Worm (Caenorhabditis elegans) whole organism, L4 larva: ENCODE measurements around the gene F07C3.3.

Experiments used
- F26F4.8 ChIP-seq: fragments of 200-800 bp; sonication (Bioruptor generic); conservative IDR thresholded peaks from 2 replicates; pipeline ENCODE4 v1.3.6; 2022; ENCODE audit warnings: missing genetic modification characterization, missing compliant biosample characterization
- F37D6.2 ChIP-seq: sonication (generic microtip); optimal IDR thresholded peaks from 2 replicates; lab custom pipeline; 2016; ENCODE audit warnings: mild to moderate bottlenecking, missing genetic modification characterization, missing compliant biosample characterization
- R02D3.7 ChIP-seq: fragments of 150-350 bp; sonication (generic microtip); optimal IDR thresholded peaks from 3 replicates; lab custom pipeline; 2014; ENCODE audit warnings: missing biosample characterization, missing genetic modification characterization
- T26A8.4 ChIP-seq: fragments of 200-800 bp; sonication (Bioruptor generic); IDR thresholded peaks from 2 replicates; pipeline ENCODE4 v1.3.6; 2022; ENCODE audit warnings: missing genetic modification characterization, missing compliant biosample characterization
- Y105C5A.15 ChIP-seq: fragments of 200-800 bp; sonication (Bioruptor generic); IDR thresholded peaks from 2 replicates; pipeline ENCODE4 v1.3.6; 2022; ENCODE audit warnings: missing genetic modification characterization, missing compliant biosample characterization
- Y48G9A.11 ChIP-seq: fragments of 200-800 bp; sonication (Bioruptor generic); IDR thresholded peaks from 2 replicates; pipeline ENCODE4 v1.3.6; 2022; ENCODE audit warnings: missing genetic modification reagents, missing genetic modification characterization, missing compliant biosample characterization
- ama-1 ChIP-seq: fragments of 150-350 bp; optimal IDR thresholded peaks from 2 replicates; lab custom pipeline; 2014; ENCODE audit warnings: inconsistent platforms, mixed read lengths
- ceh-20 ChIP-seq: fragments of 200-800 bp; sonication (Bioruptor generic); IDR thresholded peaks from 2 replicates; pipeline ENCODE4 v1.3.6; 2022; ENCODE audit warnings: missing genetic modification reagents, missing genetic modification characterization, missing compliant biosample characterization
- ceh-28 ChIP-seq: fragments of 150-350 bp; optimal IDR thresholded peaks from 2 replicates; lab custom pipeline; 2014; ENCODE audit warnings: missing biosample characterization, missing genetic modification reagents, missing genetic modification characterization
- ceh-62 ChIP-seq: sonication (generic microtip); optimal IDR thresholded peaks from 2 replicates; lab custom pipeline; 2017; ENCODE audit warnings: missing biosample characterization, missing genetic modification characterization
- ceh-82 ChIP-seq: sonication (generic microtip); optimal IDR thresholded peaks from 2 replicates; lab custom pipeline; 2017; ENCODE audit warnings: missing biosample characterization, missing genetic modification characterization
- cey-2 ChIP-seq: sonication (generic microtip); optimal IDR thresholded peaks from 3 replicates; lab custom pipeline; 2017; ENCODE audit warnings: missing genetic modification characterization, mild to moderate bottlenecking, missing compliant biosample characterization, antibody characterized with exemption, borderline replicate concordance; ENCODE audit not compliant: insufficient read depth
- ctbp-1 ChIP-seq: fragments of 200-800 bp; sonication (Bioruptor generic); IDR thresholded peaks from 2 replicates; pipeline ENCODE4 v1.3.6; 2022; ENCODE audit warnings: missing genetic modification reagents, missing genetic modification characterization, missing compliant biosample characterization
- daf-16 ChIP-seq, 3 experiments: sonication (generic microtip); optimal IDR thresholded peaks; 2 replicates each; lab custom pipeline; 2016 to 2017; ENCODE audit warnings: missing genetic modification characterization in 3 of 3, missing genetic modification reagents in 3 of 3, mild to moderate bottlenecking in 2 of 3, missing compliant biosample characterization in 2 of 3, missing biosample characterization in 1 of 3, moderate library complexity in 1 of 3
- daf-8 ChIP-seq: fragments of 200-800 bp; sonication (Bioruptor generic); IDR thresholded peaks from 2 replicates; pipeline ENCODE4 v1.3.6; 2022; ENCODE audit warnings: missing genetic modification characterization, missing compliant biosample characterization
- dmd-6 ChIP-seq: fragments of 200-800 bp; sonication (Bioruptor generic); IDR thresholded peaks from 2 replicates; pipeline ENCODE4 v1.3.6; 2022; ENCODE audit warnings: missing genetic modification reagents, missing genetic modification characterization, missing compliant biosample characterization
- dmd-8 ChIP-seq: fragments of 200-800 bp; sonication (Bioruptor generic); IDR thresholded peaks from 2 replicates; pipeline ENCODE4 v1.3.6; 2022; ENCODE audit warnings: missing genetic modification characterization, missing compliant biosample characterization
- dpl-1 ChIP-seq: fragments of 150-350 bp; optimal IDR thresholded peaks from 2 replicates; lab custom pipeline; 2014; ENCODE audit warnings: missing biosample characterization, missing genetic modification reagents, missing genetic modification characterization
- duxl-1 ChIP-seq: sonication (generic microtip); optimal IDR thresholded peaks from 2 replicates; lab custom pipeline; 2016; ENCODE audit warnings: mild to moderate bottlenecking, missing genetic modification characterization, moderate library complexity, missing compliant biosample characterization; ENCODE audit not compliant: poor library complexity
- dve-1 ChIP-seq: sonication (generic microtip); optimal IDR thresholded peaks from 2 replicates; lab custom pipeline; 2017; ENCODE audit warnings: antibody characterized with exemption, mild to moderate bottlenecking, missing genetic modification characterization, missing compliant biosample characterization; ENCODE audit not compliant: insufficient read depth
- hif-1 ChIP-seq, 2 experiments: sonication (generic microtip); optimal IDR thresholded peaks; 2 replicates each; lab custom pipeline; 2016 to 2017; ENCODE audit warnings: missing compliant biosample characterization in 2 of 2, missing genetic modification characterization in 2 of 2, missing genetic modification reagents in 2 of 2, missing genotype in 2 of 2, mild to moderate bottlenecking in 1 of 2
- hlh-11 ChIP-seq: fragments of 200-800 bp; sonication (Bioruptor generic); optimal IDR thresholded peaks from 2 replicates; lab custom pipeline; 2018; ENCODE audit warnings: mild to moderate bottlenecking, missing genetic modification characterization, missing compliant biosample characterization
- hlh-30 ChIP-seq: sonication (generic microtip); optimal IDR thresholded peaks from 2 replicates; lab custom pipeline; 2017; ENCODE audit warnings: antibody characterized with exemption, mild to moderate bottlenecking, missing genetic modification characterization, missing compliant biosample characterization; ENCODE audit not compliant: insufficient read depth
- jun-1 ChIP-seq: fragments of 150-350 bp; optimal IDR thresholded peaks from 2 replicates; lab custom pipeline; 2014; ENCODE audit warnings: missing biosample characterization, missing genetic modification reagents, missing genetic modification characterization
- lim-7 ChIP-seq: fragments of 200-800 bp; sonication (Bioruptor generic); IDR thresholded peaks from 2 replicates; pipeline ENCODE4 v1.3.6; 2022; ENCODE audit warnings: missing genetic modification characterization, missing compliant biosample characterization
- lin-15B ChIP-seq: fragments of 150-350 bp; sonication (generic microtip); optimal IDR thresholded peaks from 3 replicates; lab custom pipeline; 2014; ENCODE audit warnings: missing biosample characterization, missing genetic modification characterization
- lin-29 ChIP-seq: fragments of 200-800 bp; sonication (Bioruptor generic); IDR thresholded peaks from 2 replicates; pipeline ENCODE4 v1.3.6; 2022; ENCODE audit warnings: missing genetic modification reagents, missing genetic modification characterization, missing compliant biosample characterization
- lin-39 ChIP-seq: fragments of 150-350 bp; optimal IDR thresholded peaks from 2 replicates; lab custom pipeline; 2014; ENCODE audit warnings: missing biosample characterization, missing genetic modification reagents, missing genetic modification characterization
- madf-9 ChIP-seq: fragments of 200-800 bp; sonication (Bioruptor generic); conservative IDR thresholded peaks from 2 replicates; pipeline ENCODE4 v1.3.6; 2022; ENCODE audit warnings: missing genetic modification reagents, missing genetic modification characterization, missing compliant biosample characterization
- mes-2 ChIP-seq: sonication (generic microtip); optimal IDR thresholded peaks from 2 replicates; lab custom pipeline; 2016; ENCODE audit warnings: missing genotype, mild to moderate bottlenecking, missing genetic modification characterization, missing compliant biosample characterization; ENCODE audit not compliant: poor library complexity, severe bottlenecking
- mxl-2 ChIP-seq: fragments of 200-800 bp; sonication (Bioruptor generic); conservative IDR thresholded peaks from 2 replicates; pipeline ENCODE4 v1.3.6; 2022; ENCODE audit warnings: missing genetic modification reagents, missing genetic modification characterization, missing compliant biosample characterization
- nhr-10 ChIP-seq: fragments of 150-350 bp; optimal IDR thresholded peaks from 2 replicates; lab custom pipeline; 2014; ENCODE audit warnings: missing biosample characterization, missing genetic modification characterization
- nhr-102 ChIP-seq: sonication (generic microtip); optimal IDR thresholded peaks from 2 replicates; lab custom pipeline; 2016; ENCODE audit warnings: mild to moderate bottlenecking, missing genetic modification characterization, moderate library complexity, missing compliant biosample characterization
- nhr-11 ChIP-seq: fragments of 150-350 bp; optimal IDR thresholded peaks from 2 replicates; lab custom pipeline; 2014; ENCODE audit warnings: missing biosample characterization, missing genetic modification characterization
- nhr-111 ChIP-seq: fragments of 200-800 bp; sonication (Bioruptor generic); optimal IDR thresholded peaks from 2 replicates; lab custom pipeline; 2018; ENCODE audit warnings: mild to moderate bottlenecking, missing genetic modification characterization, missing compliant biosample characterization
- nhr-237 ChIP-seq: sonication (generic microtip); optimal IDR thresholded peaks from 2 replicates; lab custom pipeline; 2017; ENCODE audit warnings: missing biosample characterization, missing genetic modification characterization
- nhr-28 ChIP-seq: fragments of 150-350 bp; optimal IDR thresholded peaks from 2 replicates; lab custom pipeline; 2014; ENCODE audit warnings: missing biosample characterization, missing genetic modification characterization
- nhr-48 ChIP-seq: sonication (generic microtip); optimal IDR thresholded peaks from 2 replicates; lab custom pipeline; 2016; ENCODE audit warnings: mild to moderate bottlenecking, missing genetic modification characterization, missing compliant biosample characterization
- nhr-6 ChIP-seq: fragments of 150-350 bp; optimal IDR thresholded peaks from 2 replicates; lab custom pipeline; 2014; ENCODE audit warnings: missing biosample characterization, missing genetic modification characterization
- nhr-77 ChIP-seq: fragments of 150-350 bp; optimal IDR thresholded peaks from 2 replicates; lab custom pipeline; 2014; ENCODE audit warnings: missing biosample characterization, missing genetic modification characterization
- pqm-1 ChIP-seq: sonication (generic microtip); optimal IDR thresholded peaks from 2 replicates; lab custom pipeline; 2017; ENCODE audit warnings: missing biosample characterization, missing genetic modification characterization
- rbr-2 ChIP-seq: sonication (generic microtip); optimal IDR thresholded peaks from 2 replicates; lab custom pipeline; 2016; ENCODE audit warnings: missing genotype, missing genetic modification characterization, missing compliant biosample characterization
- saeg-2 ChIP-seq: fragments of 200-800 bp; sonication (Bioruptor generic); IDR thresholded peaks from 2 replicates; pipeline ENCODE4 v1.3.6; 2022; ENCODE audit warnings: missing genetic modification reagents, missing genetic modification characterization, missing compliant biosample characterization
- skn-1 ChIP-seq: fragments of 150-350 bp; optimal IDR thresholded peaks from 2 replicates; lab custom pipeline; 2014; ENCODE audit warnings: missing biosample characterization, missing genetic modification characterization
- spr-1 ChIP-seq: sonication (generic microtip); optimal IDR thresholded peaks from 2 replicates; lab custom pipeline; 2016; ENCODE audit warnings: mild to moderate bottlenecking, missing genetic modification characterization, missing compliant biosample characterization
- spr-3 ChIP-seq: fragments of 200-800 bp; sonication (Bioruptor generic); optimal IDR thresholded peaks from 2 replicates; lab custom pipeline; 2018; ENCODE audit warnings: mild to moderate bottlenecking, missing genetic modification characterization, missing compliant biosample characterization
- unc-130 ChIP-seq: sonication (generic microtip); optimal IDR thresholded peaks from 2 replicates; lab custom pipeline; 2016; ENCODE audit warnings: missing genetic modification reagents, missing genetic modification characterization, missing compliant biosample characterization
- zag-1 ChIP-seq: fragments of 150-350 bp; optimal IDR thresholded peaks from 2 replicates; lab custom pipeline; 2014; ENCODE audit warnings: missing biosample characterization, missing genetic modification characterization
- zip-11 ChIP-seq: fragments of 200-800 bp; sonication (Bioruptor generic); IDR thresholded peaks from 2 replicates; pipeline ENCODE4 v1.3.6; 2022; ENCODE audit warnings: missing genetic modification characterization, missing compliant biosample characterization
- zip-2 ChIP-seq: fragments of 150-350 bp; optimal IDR thresholded peaks from 2 replicates; lab custom pipeline; 2014; ENCODE audit warnings: missing biosample characterization, missing genetic modification characterization
- ztf-11 ChIP-seq: fragments of 150-350 bp; optimal IDR thresholded peaks from 2 replicates; lab custom pipeline; 2014; ENCODE audit warnings: missing biosample characterization, missing genetic modification characterization
- ztf-7 ChIP-seq: fragments of 150-350 bp; optimal IDR thresholded peaks from 2 replicates; lab custom pipeline; 2014; ENCODE audit warnings: missing biosample characterization, missing genetic modification characterization

Gene F07C3.3

DNA sequence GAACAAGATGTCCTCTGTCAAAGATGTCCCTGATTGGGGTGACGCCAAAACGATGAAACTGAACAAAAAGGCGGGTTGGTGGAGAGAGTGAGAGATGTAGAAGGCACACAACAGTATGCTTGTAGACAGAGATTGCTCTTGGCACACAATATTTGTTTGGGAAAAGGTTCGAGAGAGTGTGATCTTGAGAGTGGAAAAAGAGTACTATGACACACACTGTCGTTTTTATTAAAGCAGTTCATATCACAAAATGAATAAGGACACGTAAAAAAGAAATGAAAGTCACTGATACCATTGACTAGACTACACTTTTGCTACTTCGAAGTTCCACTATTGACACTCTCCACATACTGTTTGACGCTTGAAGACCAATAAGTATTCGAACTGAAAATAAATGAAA lies 23.3 kb upstream of the F07C3.3 start (continued):
- TF ChIP-seq T26A8.4 (GFP tag; lab: Robert Waterston, UW) (no peak), Y48G9A.11 (GFP tag; lab: Robert Waterston, UW) (no peak), Y105C5A.15 (GFP tag; lab: Robert Waterston, UW) (no peak), ceh-62 (tag; lab: Kevin White, UChicago) (no peak), ceh-20 (no peak), mes-2 (tag; lab: Kevin White, UChicago) (no peak), nhr-10 (no peak), spr-3 (GFP tag; lab: Kevin White, UChicago) (no peak), nhr-102 (tag; lab: Kevin White, UChicago) (peak; percentile 66), spr-1 (tag; lab: Kevin White, UChicago) (no peak), zag-1 (tag; lab: Kevin White, UChicago) (no peak), dmd-6 (GFP tag; lab: Robert Waterston, UW) (peak; percentile 81), nhr-77 (peak; percentile 64), ceh-82 (tag; lab: Kevin White, UChicago) (no peak), duxl-1 (tag; lab: Kevin White, UChicago) (no peak), hif-1 (tag; optimal IDR thresholded peaks at IDR 0.05; lab: Kevin White, UChicago) (peak in 1 of 2 experiments; percentile 54), daf-8 (GFP tag; lab: Robert Waterston, UW) (no peak), daf-16 (GFP tag; optimal IDR thresholded peaks at IDR 0.05; lab: Kevin White, UChicago) (no peak), daf-16 (tag; optimal IDR thresholded peaks at IDR 0.05; lab: Kevin White, UChicago) (peak; percentile 71), saeg-2 (GFP tag; lab: Robert Waterston, UW) (no peak), dve-1 (tag; lab: Kevin White, UChicago) (peak; percentile 82), skn-1 (tag; lab: Kevin White, UChicago) (no peak), zip-11 (GFP tag; lab: Robert Waterston, UW) (no peak), mxl-2 (GFP tag; lab: Robert Waterston, UW) (no peak), lin-29 (GFP tag; lab: Robert Waterston, UW) (no peak), R02D3.7 (no peak), unc-130 (GFP tag; lab: Kevin White, UChicago) (no peak), ceh-28 (tag; lab: Kevin White, UChicago) (no peak), jun-1 (tag; lab: Kevin White, UChicago) (no peak), nhr-237 (tag; lab: Kevin White, UChicago) (no peak), cey-2 (tag; lab: Kevin White, UChicago) (no peak), nhr-11 (tag; lab: Kevin White, UChicago) (no peak), ctbp-1 (GFP tag; lab: Robert Waterston, UW) (no peak), lin-15B (tag; lab: Kevin White, UChicago) (no peak), F26F4.8 (no peak), ztf-11 (tag; lab: Kevin White, UChicago) (no peak), nhr-48 (peak; percentile 72), nhr-111 (no peak), ama-1 (lab: Kevin White, UChicago) (no peak), pqm-1 (tag; lab: Kevin White, UChicago) (peak; percentile 92), nhr-28 (tag; lab: Kevin White, UChicago) (peak; percentile 80), zip-2 (tag; lab: Kevin White, UChicago) (no peak), ztf-7 (tag; lab: Kevin White, UChicago) (no peak), hlh-30 (peak; percentile 10), nhr-6 (peak; percentile 67), lin-39 (no peak), dmd-8 (GFP tag; lab: Robert Waterston, UW) (no peak), rbr-2 (tag; lab: Kevin White, UChicago) (no peak), hlh-11 (tag; lab: Kevin White, UChicago) (peak; percentile 82), dpl-1 (GFP tag; lab: Kevin White, UChicago) (no peak), lim-7 (GFP tag; lab: Robert Waterston, UW) (no peak), madf-9 (GFP tag; lab: Robert Waterston, UW) (no peak), F37D6.2 (no peak)
- TF ChIP-seq, all 104 proteins: peak for 15
